Worm (Caenorhabditis elegans): ENCODE measurements around the gene nhr-39.

Gene nhr-39

DNA sequence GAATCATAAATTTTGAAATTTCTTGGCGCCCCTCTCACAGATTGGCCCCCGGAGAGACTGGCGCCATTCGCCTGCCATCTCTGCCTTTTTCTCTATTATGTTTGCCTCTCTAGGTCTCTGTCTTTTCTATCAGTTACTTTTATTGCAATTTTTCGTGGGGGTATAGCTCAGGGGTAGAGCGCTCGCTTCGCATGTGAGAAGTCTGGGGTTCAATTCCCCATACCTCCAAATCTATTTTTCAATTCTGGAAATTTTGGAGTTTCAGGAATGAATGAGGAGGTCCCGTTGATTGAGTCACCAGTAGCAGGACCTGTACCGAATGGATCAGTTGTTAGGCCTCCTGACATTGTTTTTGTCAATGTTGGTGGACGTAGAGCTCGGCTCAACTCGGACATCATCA, 14.9 kb downstream of the nhr-39 start, which contains the start of gene kvs-3 (continued):
- TF ChIP-seq mel-28 (tag; optimal IDR thresholded peaks at IDR 0.05; ENCODE audit: borderline replicate concordance) = no peak
- peak; percentile 50 for TF ChIP-seq hlh-12 (tag; optimal IDR thresholded peaks at IDR 0.05)
- TF ChIP-seq snpc-1.1 (tag; optimal IDR thresholded peaks at IDR 0.05; ENCODE audit: insufficient read depth) = peak; percentile 55
- TF ChIP-seq egl-44 (GFP tag; IDR thresholded peaks at IDR 0.05) = peak; percentile 79; the same call in 1 of the 2 replicates
- peak; percentile 80 for TF ChIP-seq hmg-1.2 (GFP tag; IDR thresholded peaks at IDR 0.05)
- TF ChIP-seq lag-1 (GFP tag; IDR thresholded peaks at IDR 0.05) = 0 out of 2 replicates have a peak, but pooled peaks have one; percentile 39
- peak; percentile 67 for TF ChIP-seq K11D2.4 (GFP tag; IDR thresholded peaks at IDR 0.05)
- no peak for TF ChIP-seq gei-17 (GFP tag; optimal IDR thresholded peaks at IDR 0.05)
- peak; percentile 70 for TF ChIP-seq ztf-26 (tag; optimal IDR thresholded peaks at IDR 0.05)
- peak; percentile 83 for TF ChIP-seq hrde-1 (tag; optimal IDR thresholded peaks at IDR 0.05; ENCODE audit: borderline replicate concordance)
- peak; percentile 63 for TF ChIP-seq C06A6.2 (GFP tag; conservative IDR thresholded peaks at IDR 0.05)
- TF ChIP-seq F52B5.7 (tag; optimal IDR thresholded peaks at IDR 0.05) = no peak
- no peak for TF ChIP-seq F37B4.10 (GFP tag; IDR thresholded peaks at IDR 0.05)
- no peak for TF ChIP-seq ama-1 (optimal IDR thresholded peaks at IDR 0.05)
- TF ChIP-seq ama-1 (GFP tag; optimal IDR thresholded peaks at IDR 0.05) = peak; percentile 67 to 68
- peak; percentile 75; the same call in 1 of the 2 replicates for TF ChIP-seq egl-18 (GFP tag; IDR thresholded peaks at IDR 0.05)
- peak; percentile 90 for TF ChIP-seq ceh-40 (GFP tag; IDR thresholded peaks at IDR 0.05)
- peak; percentile 56 for TF ChIP-seq ztf-3 (GFP tag; optimal IDR thresholded peaks at IDR 0.05)
- no peak for TF ChIP-seq xnd-1 (tag; optimal IDR thresholded peaks at IDR 0.05)
- TF ChIP-seq Y53G8AR.9 (GFP tag; conservative IDR thresholded peaks at IDR 0.05) = peak; percentile 83
- TF ChIP-seq D2030.7 (GFP tag; IDR thresholded peaks at IDR 0.05) = peak; percentile 2; the same call in 1 of the 2 replicates
- TF ChIP-seq athp-1 (tag; optimal IDR thresholded peaks at IDR 0.05) = peak; percentile 89
- no peak for TF ChIP-seq nfya-2 (GFP tag; IDR thresholded peaks at IDR 0.05)
- TF ChIP-seq dox-1 (GFP tag; IDR thresholded peaks at IDR 0.05) = no peak; the same call in 1 of the 2 replicates
- TF ChIP-seq dpl-1 (GFP tag; optimal IDR thresholded peaks at IDR 0.05) = peak; percentile 18
- 0 out of 2 replicates have a peak, but pooled peaks have one; percentile 55 for TF ChIP-seq ceh-58 (GFP tag; IDR thresholded peaks at IDR 0.05)
- peak; percentile 53 for TF ChIP-seq ccch-3 (GFP tag; optimal IDR thresholded peaks at IDR 0.05)
- TF ChIP-seq madf-6 (GFP tag; IDR thresholded peaks at IDR 0.05) = no peak; the same call in 1 of the 2 replicates
- TF ChIP-seq Y67H2A.10 (GFP tag; conservative IDR thresholded peaks at IDR 0.05) = peak; percentile 50; the same call in 1 of the 2 replicates
- TF ChIP-seq bed-1 (GFP tag; IDR thresholded peaks at IDR 0.05) = 0 out of 2 replicates have a peak, but pooled peaks have one; percentile 14
- peak; percentile 82 for TF ChIP-seq repo-1 (tag; optimal IDR thresholded peaks at IDR 0.05)
- TF ChIP-seq mcd-1 (GFP tag; IDR thresholded peaks at IDR 0.05) = no peak; the same call in 1 of the 2 replicates
- peak; percentile 34 for TF ChIP-seq lsy-27 (tag; optimal IDR thresholded peaks at IDR 0.05; ENCODE audit: borderline replicate concordance, insufficient read depth)
- TF ChIP-seq F57C9.4 (tag; optimal IDR thresholded peaks at IDR 0.05) = no peak
- TF ChIP-seq ets-4 (GFP tag; optimal IDR thresholded peaks at IDR 0.05) = peak; percentile 37
- TF ChIP-seq mxl-1 (tag; optimal IDR thresholded peaks at IDR 0.05) = peak; percentile 73
- TF ChIP-seq ZK185.1 (tag; optimal IDR thresholded peaks at IDR 0.05; ENCODE audit: poor library complexity, severe bottlenecking) = peak; percentile 80
- no peak for TF ChIP-seq nhr-80 (tag; optimal IDR thresholded peaks at IDR 0.05)
- TF ChIP-seq F57A8.1 (GFP tag; optimal IDR thresholded peaks at IDR 0.05) = peak; percentile 95
- peak; percentile 90; the same call in 1 of the 2 replicates for TF ChIP-seq F39B2.1 (GFP tag; IDR thresholded peaks at IDR 0.05)
- no peak for TF ChIP-seq akir-1 (GFP tag; optimal IDR thresholded peaks at IDR 0.05)
- TF ChIP-seq lin-54 (GFP tag; optimal IDR thresholded peaks at IDR 0.05) = peak; percentile 71
- TF ChIP-seq attf-3 (GFP tag; conservative IDR thresholded peaks at IDR 0.05) = peak; percentile 40; the same call in 1 of the 2 replicates
- TF ChIP-seq ztf-22 (GFP tag; optimal IDR thresholded peaks at IDR 0.05) = no peak
- TF ChIP-seq nhr-90 (tag; optimal IDR thresholded peaks at IDR 0.05) = peak; percentile 94
- no peak for TF ChIP-seq zfh-2 (GFP tag; conservative IDR thresholded peaks at IDR 0.05)
- TF ChIP-seq nhr-27 (tag; optimal IDR thresholded peaks at IDR 0.05) = peak; percentile 68
- peak; percentile 51; the same call in 1 of the 2 replicates for TF ChIP-seq ztf-6 (GFP tag; IDR thresholded peaks at IDR 0.05)
